Fruit fly (Drosophila melanogaster) whole organism: Measurements from ENCODE around the gene Acp36DE.
A peak's percentile ranks its signal among the peaks of the same experiment; 100 is the strongest.

ENCODE experiments used
- CG8478 ChIP-seq: fragments of >200 bp; optimal IDR thresholded peaks from 2 replicates; lab custom pipeline; 2018; ENCODE audit warnings: inconsistent platforms
- Dll ChIP-seq: fragments of >200 bp; optimal IDR thresholded peaks from 2 replicates; lab custom pipeline; 2017
- EcR ChIP-seq, 2 experiments: fragments of >200 bp; optimal IDR thresholded peaks; 2 replicates each; lab custom pipeline; 2017; ENCODE audit warnings: missing biosample characterization in 2 of 2, missing genetic modification characterization in 2 of 2, missing genetic modification reagents in 2 of 2
- pan ChIP-seq: fragments of >200 bp; optimal IDR thresholded peaks from 2 replicates; lab custom pipeline; 2017
- psq ChIP-seq: fragments of >200 bp; optimal IDR thresholded peaks from 2 replicates; lab custom pipeline; 2017
- usp ChIP-seq: fragments of >200 bp; optimal IDR thresholded peaks from 2 replicates; lab custom pipeline; 2017; ENCODE audit warnings: missing biosample characterization, missing genetic modification characterization, mixed read lengths

Gene Acp36DE

dm6 chr2L:18327592-18328078, 31.2 kb downstream of the Acp36DE start:
- no peak for TF ChIP-seq EcR (GFP tag; optimal IDR thresholded peaks at IDR 0.05; lab: Kevin White, UChicago)
- no peak for TF ChIP-seq CG8478 (lab: Kevin White, UChicago)
- TF ChIP-seq usp: no peak
- no peak for TF ChIP-seq Dll (lab: Kevin White, UChicago)
- no peak for TF ChIP-seq pan (lab: Kevin White, UChicago)
- TF ChIP-seq psq (lab: Kevin White, UChicago): no peak

DNA sequence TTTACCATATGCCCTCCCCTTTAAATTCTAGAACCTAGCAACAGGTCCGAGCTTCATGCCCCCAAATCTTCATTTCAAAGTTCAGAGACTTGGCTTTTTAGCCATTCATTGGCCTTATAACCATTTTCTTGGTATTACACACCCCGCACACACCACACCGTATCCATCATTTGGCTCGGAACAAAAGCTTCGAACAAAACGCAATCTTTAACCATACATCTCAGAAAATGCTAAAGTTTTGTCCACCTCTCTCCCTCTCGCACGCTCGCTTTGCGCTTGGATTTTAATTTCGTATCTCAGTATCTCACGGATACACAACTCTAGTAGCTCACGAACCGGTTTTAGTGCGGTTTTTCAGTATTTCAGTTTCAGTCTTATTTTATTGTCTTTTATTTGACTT, 31.8 kb downstream of the Acp36DE start:
- no peak for TF ChIP-seq usp
- no peak for TF ChIP-seq CG8478 (lab: Kevin White, UChicago)
- TF ChIP-seq EcR (GFP tag; optimal IDR thresholded peaks at IDR 0.05; lab: Kevin White, UChicago): no peak
- no peak for TF ChIP-seq Dll (lab: Kevin White, UChicago)

DNA sequence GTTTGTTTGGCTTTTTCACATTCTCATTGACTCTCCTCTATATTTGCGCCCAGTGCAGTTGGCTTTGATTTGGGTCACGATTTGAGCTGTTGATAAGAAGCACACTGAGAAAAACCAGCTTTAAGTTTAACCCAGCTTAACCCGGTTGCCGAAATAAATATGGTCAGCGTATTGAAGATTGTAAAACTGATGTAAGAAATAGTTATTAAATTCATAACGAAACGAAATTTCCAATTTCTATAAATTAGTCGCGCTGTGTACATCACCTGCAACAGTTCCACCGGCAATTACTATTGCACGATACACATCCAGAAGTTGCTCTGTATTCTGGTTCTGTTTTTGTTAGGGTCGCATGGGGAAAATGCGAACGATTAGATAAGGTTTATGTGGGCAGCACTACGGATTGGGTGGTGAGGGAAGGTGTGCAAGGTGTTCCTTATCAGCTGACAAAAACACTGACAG, 33.7 kb downstream of the Acp36DE start:
- TF ChIP-seq EcR (GFP tag; optimal IDR thresholded peaks at IDR 0.05; lab: Kevin White, UChicago) (no peak), CG8478 (lab: Kevin White, UChicago) (no peak), psq (lab: Kevin White, UChicago) (no peak), usp (no peak), Dll (lab: Kevin White, UChicago) (no peak), pan (lab: Kevin White, UChicago) (no peak)

- TF ChIP-seq usp (no peak), CG8478 (lab: Kevin White, UChicago) (no peak), EcR (GFP tag; optimal IDR thresholded peaks at IDR 0.05; lab: Kevin White, UChicago) (no peak), psq (lab: Kevin White, UChicago) (no peak)
These were observed 37.9 kb downstream of the Acp36DE start for dm6 chr2L:18320933-18321332.

dm6 chr2L:18319577-18320316, 39.1 kb downstream of the Acp36DE start, which contains the start of gene Fas3:
Fas3 (plus strand) TSS chr2L:18320102.
- no peak for TF ChIP-seq usp
- no peak for TF ChIP-seq pan (lab: Kevin White, UChicago)
- TF ChIP-seq psq (lab: Kevin White, UChicago): no peak
- TF ChIP-seq CG8478 (lab: Kevin White, UChicago): no peak
- TF ChIP-seq Dll (lab: Kevin White, UChicago): peak; percentile 1
- no peak for TF ChIP-seq EcR (GFP tag; optimal IDR thresholded peaks at IDR 0.05; lab: Kevin White, UChicago)

DNA sequence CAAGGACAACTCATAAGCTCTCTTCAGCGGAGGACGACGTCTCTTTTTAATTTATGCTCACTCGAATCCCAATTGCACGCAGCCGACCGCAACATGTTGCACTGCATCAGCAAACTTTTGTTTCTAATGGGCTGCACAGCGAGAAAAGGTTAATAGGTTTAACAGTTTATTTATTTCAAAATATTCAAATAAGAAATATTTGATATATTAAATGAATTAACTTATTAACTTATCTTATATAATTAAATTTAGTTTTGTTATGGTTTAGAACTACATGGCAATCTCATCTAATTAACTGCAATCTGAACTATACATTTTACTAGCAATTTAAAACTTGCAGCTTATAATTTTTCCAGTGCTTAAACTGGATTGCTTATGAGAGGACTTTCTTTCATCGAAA, 43.4 kb downstream of the Acp36DE start:
- TF ChIP-seq pan (lab: Kevin White, UChicago) (no peak), psq (lab: Kevin White, UChicago) (no peak), Dll (lab: Kevin White, UChicago) (no peak), usp (no peak), CG8478 (lab: Kevin White, UChicago) (no peak), EcR (GFP tag; optimal IDR thresholded peaks at IDR 0.05; lab: Kevin White, UChicago) (no peak)

dm6 chr2L:18313922-18314712, 44.7 kb downstream of the Acp36DE start:
- TF ChIP-seq psq (lab: Kevin White, UChicago): no peak
- no peak for TF ChIP-seq EcR (GFP tag; optimal IDR thresholded peaks at IDR 0.05; lab: Kevin White, UChicago)
- no peak for TF ChIP-seq Dll (lab: Kevin White, UChicago)
- no peak for TF ChIP-seq usp
- TF ChIP-seq pan (lab: Kevin White, UChicago): no peak
- TF ChIP-seq CG8478 (lab: Kevin White, UChicago): no peak

- TF ChIP-seq usp: no peak
- TF ChIP-seq Dll (lab: Kevin White, UChicago): no peak
- TF ChIP-seq CG8478 (lab: Kevin White, UChicago): no peak
- TF ChIP-seq psq (lab: Kevin White, UChicago): no peak
These were observed 46.5 kb downstream of the Acp36DE start for dm6 chr2L:18312309-18312708.

- TF ChIP-seq EcR (GFP tag; optimal IDR thresholded peaks at IDR 0.05; lab: Kevin White, UChicago): no peak
- no peak for TF ChIP-seq psq (lab: Kevin White, UChicago)
- TF ChIP-seq usp: no peak
- TF ChIP-seq pan (lab: Kevin White, UChicago): no peak
- no peak for TF ChIP-seq CG8478 (lab: Kevin White, UChicago)
- TF ChIP-seq Dll (lab: Kevin White, UChicago): no peak
These were observed 47.1 kb downstream of the Acp36DE start for dm6 chr2L:18311564-18312279.

dm6 chr2L:18310489-18310888, 48.3 kb downstream of the Acp36DE start:
- TF ChIP-seq usp: no peak
- TF ChIP-seq EcR (GFP tag; optimal IDR thresholded peaks at IDR 0.05; lab: Kevin White, UChicago): no peak
- TF ChIP-seq psq (lab: Kevin White, UChicago): no peak
- no peak for TF ChIP-seq CG8478 (lab: Kevin White, UChicago)
- TF ChIP-seq Dll (lab: Kevin White, UChicago): no peak
- no peak for TF ChIP-seq pan (lab: Kevin White, UChicago)

dm6 chr2L:18309346-18309745, 49.5 kb downstream of the Acp36DE start, which contains the start of gene CG43354:
CG43354 (minus strand) TSS chr2L:18309446.
- no peak for TF ChIP-seq EcR (GFP tag; optimal IDR thresholded peaks at IDR 0.05; lab: Kevin White, UChicago)
- TF ChIP-seq usp: no peak
- TF ChIP-seq Dll (lab: Kevin White, UChicago): no peak
- TF ChIP-seq pan (lab: Kevin White, UChicago): no peak
- TF ChIP-seq psq (lab: Kevin White, UChicago): no peak
- no peak for TF ChIP-seq CG8478 (lab: Kevin White, UChicago)
